Worm (Caenorhabditis elegans) whole organism, late embryonic: Measurements from ENCODE around the gene Y45F10B.8.

ENCODE experiments used
- T23F11.4 ChIP-seq: fragments of 200-800 bp; sonication (Bioruptor generic); optimal IDR thresholded peaks from 2 replicates; lab custom pipeline; 2018; ENCODE audit warnings: mild to moderate bottlenecking, missing genetic modification characterization, missing compliant biosample characterization
- ceh-31 ChIP-seq: sonication (generic microtip); optimal IDR thresholded peaks from 2 replicates; lab custom pipeline; 2016; ENCODE audit warnings: missing genetic modification characterization, missing compliant biosample characterization
- dve-1 ChIP-seq: sonication (generic microtip); optimal IDR thresholded peaks from 2 replicates; lab custom pipeline; 2017; ENCODE audit warnings: antibody characterized with exemption, mild to moderate bottlenecking, missing genetic modification characterization, missing compliant biosample characterization
- ets-4 ChIP-seq: sonication (generic microtip); optimal IDR thresholded peaks from 2 replicates; lab custom pipeline; 2016; ENCODE audit warnings: missing genetic modification characterization, missing compliant biosample characterization
- nhr-11 ChIP-seq: fragments of 150-350 bp; optimal IDR thresholded peaks from 2 replicates; lab custom pipeline; 2014; ENCODE audit warnings: missing biosample characterization, missing genetic modification characterization
- npax-4 ChIP-seq: sonication (generic microtip); optimal IDR thresholded peaks from 2 replicates; lab custom pipeline; 2016; ENCODE audit warnings: missing genetic modification characterization, missing compliant biosample characterization
- pag-3 ChIP-seq: sonication (generic microtip); optimal IDR thresholded peaks from 2 replicates; lab custom pipeline; 2016; ENCODE audit warnings: missing compliant biosample characterization, missing genetic modification characterization, borderline replicate concordance
- pat-9 ChIP-seq: fragments of 200-800 bp; sonication (Bioruptor generic); optimal IDR thresholded peaks from 2 replicates; lab custom pipeline; 2018; ENCODE audit warnings: mild to moderate bottlenecking, missing genetic modification characterization, moderate library complexity, missing compliant biosample characterization

DNA sequence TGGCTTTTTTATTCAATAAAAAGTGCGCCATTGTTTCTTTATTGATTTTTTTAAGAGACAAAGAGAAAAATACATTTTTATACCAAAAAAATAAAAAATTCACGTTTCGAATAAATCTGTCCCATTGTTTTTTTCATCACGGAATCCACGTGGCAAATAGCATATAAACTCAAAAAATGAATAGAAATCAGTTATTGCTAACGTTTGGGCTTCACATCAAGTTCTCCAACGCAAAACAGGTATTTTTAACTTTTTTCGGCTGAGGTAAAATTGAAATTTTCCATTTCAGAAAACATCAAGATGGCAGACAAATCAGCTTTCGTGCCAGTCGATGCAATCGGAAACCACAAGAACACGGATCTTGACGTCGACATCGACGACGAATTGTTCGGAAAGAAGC is 15.3 kb upstream of the Y45F10B.8 start, which contains the start of gene Y45F10B.3:
- TF ChIP-seq T23F11.4 (no peak), ets-4 (tag; lab: Kevin White, UChicago) (no peak), pag-3 (tag; lab: Kevin White, UChicago) (no peak), nhr-11 (tag; lab: Kevin White, UChicago) (no peak), npax-4 (no peak), dve-1 (tag; lab: Kevin White, UChicago) (no peak), pat-9 (no peak), ceh-31 (no peak)
